Worm (Caenorhabditis elegans) whole organism, L4 larva: ENCODE data around the gene mec-12.

Experiments
- F26F4.8 ChIP-seq: fragments of 200-800 bp; sonication (Bioruptor generic); conservative IDR thresholded peaks from 2 replicates; pipeline ENCODE4 v1.3.6; 2022; ENCODE audit warnings: missing genetic modification characterization, missing compliant biosample characterization
- F49E8.2 ChIP-seq: sonication (generic microtip); optimal IDR thresholded peaks from 2 replicates; lab custom pipeline; 2016; ENCODE audit warnings: missing compliant biosample characterization, mild to moderate bottlenecking, missing genetic modification characterization, borderline replicate concordance
- R02D3.7 ChIP-seq: fragments of 150-350 bp; sonication (generic microtip); optimal IDR thresholded peaks from 3 replicates; lab custom pipeline; 2014; ENCODE audit warnings: missing biosample characterization, missing genetic modification characterization
- Y48G9A.11 ChIP-seq: fragments of 200-800 bp; sonication (Bioruptor generic); IDR thresholded peaks from 2 replicates; pipeline ENCODE4 v1.3.6; 2022; ENCODE audit warnings: missing genetic modification reagents, missing genetic modification characterization, missing compliant biosample characterization
- Y75B8A.6 ChIP-seq: fragments of 200-800 bp; sonication (Bioruptor generic); IDR thresholded peaks from 2 replicates; pipeline ENCODE4 v1.3.6; 2022; ENCODE audit warnings: missing genetic modification reagents, missing genetic modification characterization, missing compliant biosample characterization
- ZK337.2 ChIP-seq: fragments of 200-800 bp; sonication (Bioruptor generic); IDR thresholded peaks from 2 replicates; pipeline ENCODE4 v1.3.6; 2022; ENCODE audit warnings: missing genetic modification reagents, missing genetic modification characterization, missing compliant biosample characterization
- aha-1 ChIP-seq: fragments of 150-350 bp; peaks from one replicate; lab custom pipeline; 2014; ENCODE audit warnings: missing biosample characterization, missing genetic modification characterization
- aly-2 ChIP-seq: sonication (generic microtip); optimal IDR thresholded peaks from 2 replicates; lab custom pipeline; 2018; ENCODE audit warnings: missing biosample characterization, missing genetic modification characterization
- attf-4 ChIP-seq: sonication (generic microtip); optimal IDR thresholded peaks from 3 replicates; lab custom pipeline; 2017; ENCODE audit warnings: missing biosample characterization, missing genetic modification characterization
- ceh-28 ChIP-seq: fragments of 150-350 bp; optimal IDR thresholded peaks from 2 replicates; lab custom pipeline; 2014; ENCODE audit warnings: missing biosample characterization, missing genetic modification reagents, missing genetic modification characterization
- ceh-62 ChIP-seq: sonication (generic microtip); optimal IDR thresholded peaks from 2 replicates; lab custom pipeline; 2017; ENCODE audit warnings: missing biosample characterization, missing genetic modification characterization
- ctbp-1 ChIP-seq: fragments of 200-800 bp; sonication (Bioruptor generic); IDR thresholded peaks from 2 replicates; pipeline ENCODE4 v1.3.6; 2022; ENCODE audit warnings: missing genetic modification reagents, missing genetic modification characterization, missing compliant biosample characterization
- dmd-8 ChIP-seq: fragments of 200-800 bp; sonication (Bioruptor generic); IDR thresholded peaks from 2 replicates; pipeline ENCODE4 v1.3.6; 2022; ENCODE audit warnings: missing genetic modification characterization, missing compliant biosample characterization
- dpl-1 ChIP-seq: fragments of 150-350 bp; optimal IDR thresholded peaks from 2 replicates; lab custom pipeline; 2014; ENCODE audit warnings: missing biosample characterization, missing genetic modification reagents, missing genetic modification characterization
- dve-1 ChIP-seq: sonication (generic microtip); optimal IDR thresholded peaks from 2 replicates; lab custom pipeline; 2017; ENCODE audit warnings: antibody characterized with exemption, mild to moderate bottlenecking, missing genetic modification characterization, missing compliant biosample characterization; ENCODE audit not compliant: insufficient read depth
- egl-43 ChIP-seq: fragments of 200-800 bp; sonication (Bioruptor generic); IDR thresholded peaks from 2 replicates; pipeline ENCODE4 v1.3.6; 2022; ENCODE audit warnings: missing genetic modification reagents, missing genetic modification characterization, missing compliant biosample characterization
- hif-1 ChIP-seq, 2 experiments: sonication (generic microtip); optimal IDR thresholded peaks; 2 replicates each; lab custom pipeline; 2016 to 2017; ENCODE audit warnings: missing compliant biosample characterization in 2 of 2, missing genetic modification characterization in 2 of 2, missing genetic modification reagents in 2 of 2, missing genotype in 2 of 2, mild to moderate bottlenecking in 1 of 2
- lin-15B ChIP-seq: fragments of 150-350 bp; sonication (generic microtip); optimal IDR thresholded peaks from 3 replicates; lab custom pipeline; 2014; ENCODE audit warnings: missing biosample characterization, missing genetic modification characterization
- lin-38 ChIP-seq: fragments of 200-800 bp; sonication (Bioruptor generic); IDR thresholded peaks from 2 replicates; pipeline ENCODE4 v1.3.6; 2022; ENCODE audit warnings: missing genetic modification reagents, missing genetic modification characterization, missing compliant biosample characterization
- lir-3 ChIP-seq: sonication (generic microtip); optimal IDR thresholded peaks from 2 replicates; lab custom pipeline; 2016; ENCODE audit warnings: mild to moderate bottlenecking, missing genetic modification characterization, missing compliant biosample characterization
- mdl-1 ChIP-seq, 2 experiments: fragments of 150-350 bp in 1 of 2; sonication (generic microtip) in 1 of 2; optimal IDR thresholded peaks; 2 replicates each; lab custom pipeline; 2014 to 2017; ENCODE audit warnings: missing biosample characterization in 2 of 2, missing genetic modification characterization in 2 of 2
- mxl-3 ChIP-seq: fragments of 200-800 bp; sonication (Bioruptor generic); optimal IDR thresholded peaks from 2 replicates; lab custom pipeline; 2018; ENCODE audit warnings: mild to moderate bottlenecking, missing genetic modification characterization, missing compliant biosample characterization
- nhr-25 ChIP-seq: sonication (generic microtip); optimal IDR thresholded peaks from 2 replicates; lab custom pipeline; 2017; ENCODE audit warnings: missing genetic modification characterization, mild to moderate bottlenecking, missing compliant biosample characterization, antibody characterized with exemption, moderate library complexity, borderline replicate concordance; ENCODE audit not compliant: insufficient read depth
- nhr-28 ChIP-seq: fragments of 150-350 bp; optimal IDR thresholded peaks from 2 replicates; lab custom pipeline; 2014; ENCODE audit warnings: missing biosample characterization, missing genetic modification characterization
- nhr-76 ChIP-seq: fragments of 150-350 bp; optimal IDR thresholded peaks from 2 replicates; lab custom pipeline; 2014; ENCODE audit warnings: missing biosample characterization, missing genetic modification characterization
- pha-4 ChIP-seq, 2 experiments: fragments of 150-350 bp in 1 of 2; fragments of 200-800 bp in 1 of 2; sonication (Bioruptor generic) in 1 of 2; IDR thresholded peaks in 1 of 2; optimal IDR thresholded peaks in 1 of 2; 2 replicates each; pipeline versions ENCODE4 v1.3.6 to Lab custom; 2014 to 2022; ENCODE audit warnings: missing genetic modification characterization in 2 of 2, missing genetic modification reagents in 2 of 2, missing biosample characterization in 1 of 2, missing compliant biosample characterization in 1 of 2
- set-16 ChIP-seq: fragments of 200-800 bp; sonication (Bioruptor generic); IDR thresholded peaks from 2 replicates; pipeline ENCODE4 v1.3.6; 2022; ENCODE audit warnings: missing genetic modification reagents, missing genetic modification characterization, missing compliant biosample characterization
- spr-3 ChIP-seq: fragments of 200-800 bp; sonication (Bioruptor generic); optimal IDR thresholded peaks from 2 replicates; lab custom pipeline; 2018; ENCODE audit warnings: mild to moderate bottlenecking, missing genetic modification characterization, missing compliant biosample characterization
- tag-97 ChIP-seq: fragments of 200-800 bp; sonication (Bioruptor generic); IDR thresholded peaks from 2 replicates; pipeline ENCODE4 v1.3.6; 2022; ENCODE audit warnings: missing genetic modification characterization, missing compliant biosample characterization
- unc-130 ChIP-seq: sonication (generic microtip); optimal IDR thresholded peaks from 2 replicates; lab custom pipeline; 2016; ENCODE audit warnings: missing genetic modification reagents, missing genetic modification characterization, missing compliant biosample characterization
- zip-2 ChIP-seq: fragments of 150-350 bp; optimal IDR thresholded peaks from 2 replicates; lab custom pipeline; 2014; ENCODE audit warnings: missing biosample characterization, missing genetic modification characterization
- ztf-11 ChIP-seq: fragments of 150-350 bp; optimal IDR thresholded peaks from 2 replicates; lab custom pipeline; 2014; ENCODE audit warnings: missing biosample characterization, missing genetic modification characterization

Gene mec-12

ce11 chrIII:3174985-3175384, 36.0 kb upstream of the mec-12 start, which contains the start of gene R148.3 (continued):
- TF ChIP-seq mxl-3 (peak; percentile 92), hif-1 (tag; optimal IDR thresholded peaks at IDR 0.05; lab: Kevin White, UChicago) (peak in 1 of 2 experiments; percentile 27), mdl-1 (tag; optimal IDR thresholded peaks at IDR 0.05; lab: Kevin White, UChicago) (peak; percentile 69 to 83), ZK337.2 (no peak), nhr-76 (tag; lab: Kevin White, UChicago) (no peak), aha-1 (tag; lab: Kevin White, UChicago) (peak; percentile 84), lin-15B (no peak), dpl-1 (GFP tag; lab: Kevin White, UChicago) (peak; percentile 38), egl-43 (GFP tag; lab: Robert Waterston, UW) (no peak), dve-1 (peak; percentile 29), lin-38 (GFP tag; lab: Robert Waterston, UW) (peak; percentile 68)
- TF ChIP-seq, all 104 proteins: peak for 21

ce11 chrIII:3171382-3171781, 32.3 kb upstream of the mec-12 start, which contains the start of gene R148.4:
TSS of gene R148.4 (plus strand) at chrIII:3171592.
- TF ChIP-seq lin-38 (GFP tag; lab: Robert Waterston, UW) (no peak), F49E8.2 (tag; lab: Kevin White, UChicago) (peak; percentile 64), ztf-11 (no peak), Y48G9A.11 (0 out of 2 replicates have a peak, but pooled peaks have one; percentile 43), unc-130 (peak; percentile 19)

ce11 chrIII:3170538-3170937, 31.5 kb upstream of the mec-12 start:
- TF ChIP-seq lir-3 (tag; lab: Kevin White, UChicago) = no peak
- TF ChIP-seq ctbp-1 = no peak
- peak; percentile 98 for TF ChIP-seq ceh-28 (tag; lab: Kevin White, UChicago)

ce11 chrIII:3169279-3169678, 30.2 kb upstream of the mec-12 start:
- TF ChIP-seq ceh-62 (tag; lab: Kevin White, UChicago) = no peak
- TF ChIP-seq hif-1 (tag; optimal IDR thresholded peaks at IDR 0.05; lab: Kevin White, UChicago) = no peak
- peak; percentile 79 for TF ChIP-seq set-16

ce11 chrIII:3165309-3165708, 26.3 kb upstream of the mec-12 start, which contains the start of gene R148.5:
TSS of gene R148.5 (plus strand) at chrIII:3165639.
- no peak for TF ChIP-seq lin-15B
- TF ChIP-seq zip-2 = no peak
- no peak for TF ChIP-seq hif-1 (tag; optimal IDR thresholded peaks at IDR 0.05; lab: Kevin White, UChicago)
- TF ChIP-seq attf-4 (tag; lab: Kevin White, UChicago) = no peak

- TF ChIP-seq spr-3 (GFP tag; lab: Kevin White, UChicago) (no peak), Y75B8A.6 (GFP tag; lab: Robert Waterston, UW) (no peak), F26F4.8 (GFP tag; lab: Robert Waterston, UW) (no peak), aly-2 (tag; lab: Kevin White, UChicago) (no peak), R02D3.7 (no peak), dmd-8 (GFP tag; lab: Robert Waterston, UW) (no peak), pha-4 (GFP tag; IDR thresholded peaks at IDR 0.05; lab: Robert Waterston, UW) (no peak), pha-4 (tag; optimal IDR thresholded peaks at IDR 0.05; lab: Kevin White, UChicago) (no peak), ztf-11 (no peak), tag-97 (GFP tag; lab: Robert Waterston, UW) (no peak)
These were observed 24.4 kb upstream of the mec-12 start for ce11 chrIII:3163448-3163847.

- TF ChIP-seq aha-1 (tag; lab: Kevin White, UChicago) (no peak), nhr-28 (peak; percentile 23), nhr-25 (tag; lab: Kevin White, UChicago) (peak; percentile 73)
These were observed 22.6 kb upstream of the mec-12 start for ce11 chrIII:3161600-3161999.
